Fruit fly (Drosophila melanogaster): ENCODE measurements around the gene Hmr.
"Not testable (repeated sequence)": the region's sequence is repeated elsewhere in the genome, so short reads cannot be mapped to it uniquely, and the experiment has no call there.

Gene Hmr

dm6 chrX:10595813-10596212 is at the start of gene Hmr, which contains the start of gene CG2124:
Gene Hmr, minus strand, starts transcription at chrX:10595855.
Gene CG2124, plus strand, starts transcription at chrX:10596122.
- no peak for TF ChIP-seq ttk (optimal IDR thresholded peaks at IDR 0.05)
- no peak for TF ChIP-seq Sin3A (optimal IDR thresholded peaks at IDR 0.05)
- TF ChIP-seq insv (optimal IDR thresholded peaks at IDR 0.05), result no peak
- TF ChIP-seq Myc (optimal IDR thresholded peaks at IDR 0.05), result no peak
- TF ChIP-seq h (optimal IDR thresholded peaks at IDR 0.05), result no peak
- no peak for TF ChIP-seq psq (optimal IDR thresholded peaks at IDR 0.05)

- TF ChIP-seq Sin3A (optimal IDR thresholded peaks at IDR 0.05) (no peak), Myc (optimal IDR thresholded peaks at IDR 0.05) (no peak), ttk (optimal IDR thresholded peaks at IDR 0.05) (no peak), h (optimal IDR thresholded peaks at IDR 0.05) (no peak), insv (optimal IDR thresholded peaks at IDR 0.05) (no peak), psq (optimal IDR thresholded peaks at IDR 0.05) (no peak)
Observed at dm6 chrX:10642233-10642751, 46.6 kb upstream of the Hmr start.

dm6 chrX:10628874-10629273 is 33.2 kb upstream of the Hmr start:
- TF ChIP-seq ttk (optimal IDR thresholded peaks at IDR 0.05) (no peak), Sin3A (optimal IDR thresholded peaks at IDR 0.05) (no peak), h (optimal IDR thresholded peaks at IDR 0.05) (no peak), insv (optimal IDR thresholded peaks at IDR 0.05) (no peak), Myc (optimal IDR thresholded peaks at IDR 0.05) (no peak), psq (optimal IDR thresholded peaks at IDR 0.05) (no peak)

dm6 chrX:10627062-10627756 is 31.6 kb upstream of the Hmr start, which contains the start of the genes CG9806 and X11Lbeta:
Gene CG9806, minus strand, starts transcription at chrX:10627112.
Gene X11Lbeta, plus strand, starts transcription at chrX:10627737.
- no peak for TF ChIP-seq ttk (optimal IDR thresholded peaks at IDR 0.05)
- no peak for TF ChIP-seq Sin3A (optimal IDR thresholded peaks at IDR 0.05)
- no peak for TF ChIP-seq psq (optimal IDR thresholded peaks at IDR 0.05)
- TF ChIP-seq h (optimal IDR thresholded peaks at IDR 0.05), result no peak
- TF ChIP-seq Myc (optimal IDR thresholded peaks at IDR 0.05), result no peak
- no peak for TF ChIP-seq insv (optimal IDR thresholded peaks at IDR 0.05)

- not testable (repeated sequence) for TF ChIP-seq psq, Sin3A, insv (optimal IDR thresholded peaks at IDR 0.05)
Observed at dm6 chrX:10623125-10623524, 27.5 kb upstream of the Hmr start, which contains the start of gene Rab9Db. Gene Rab9Db, minus strand, starts transcription at chrX:10623225.

- TF ChIP-seq h (optimal IDR thresholded peaks at IDR 0.05), result no peak
Observed at dm6 chrX:10621202-10621990, 25.7 kb upstream of the Hmr start.

dm6 chrX:10620144-10621005 is 24.7 kb upstream of the Hmr start, which contains the start of gene CG43347:
Gene CG43347, minus strand, starts transcription at chrX:10620190.
- TF ChIP-seq psq (optimal IDR thresholded peaks at IDR 0.05), result no peak
- TF ChIP-seq ttk (optimal IDR thresholded peaks at IDR 0.05), result no peak
- TF ChIP-seq Sin3A (optimal IDR thresholded peaks at IDR 0.05), result no peak
- no peak for TF ChIP-seq h (optimal IDR thresholded peaks at IDR 0.05)
- TF ChIP-seq Myc (optimal IDR thresholded peaks at IDR 0.05), result no peak
- no peak for TF ChIP-seq insv (optimal IDR thresholded peaks at IDR 0.05)

dm6 chrX:10618491-10618890 is 22.8 kb upstream of the Hmr start:
- no peak for TF ChIP-seq ttk (optimal IDR thresholded peaks at IDR 0.05)
- TF ChIP-seq h (optimal IDR thresholded peaks at IDR 0.05), result no peak
- no peak for TF ChIP-seq psq (optimal IDR thresholded peaks at IDR 0.05)

- TF ChIP-seq Sin3A (optimal IDR thresholded peaks at IDR 0.05) (no peak), ttk (optimal IDR thresholded peaks at IDR 0.05) (no peak), psq (optimal IDR thresholded peaks at IDR 0.05) (no peak), h (optimal IDR thresholded peaks at IDR 0.05) (no peak), insv (optimal IDR thresholded peaks at IDR 0.05) (no peak), Myc (optimal IDR thresholded peaks at IDR 0.05) (no peak)
Observed at dm6 chrX:10615215-10615614, 19.6 kb upstream of the Hmr start.

- no peak for TF ChIP-seq ttk (optimal IDR thresholded peaks at IDR 0.05)
- TF ChIP-seq Myc (optimal IDR thresholded peaks at IDR 0.05), result no peak
- TF ChIP-seq h (optimal IDR thresholded peaks at IDR 0.05), result no peak
- TF ChIP-seq insv (optimal IDR thresholded peaks at IDR 0.05), result no peak
Observed at dm6 chrX:10613568-10613967, 17.9 kb upstream of the Hmr start.

- TF ChIP-seq Myc (optimal IDR thresholded peaks at IDR 0.05), result no peak
Observed at dm6 chrX:10607629-10608028, 12.0 kb upstream of the Hmr start.

dm6 chrX:10606889-10607478 is 11.3 kb upstream of the Hmr start:
- TF ChIP-seq h (optimal IDR thresholded peaks at IDR 0.05), result no peak
